Fruit fly (Drosophila melanogaster) whole organism, prepupa: ENCODE data around the gene CG15882.

Experiments used
- CG10669 ChIP-seq: fragments of 200-800 bp; sonication (Bioruptor generic); optimal IDR thresholded peaks from 3 replicates; lab custom pipeline; 2018; ENCODE audit warnings: missing biosample characterization, mild to moderate bottlenecking, missing genetic modification characterization, moderate library complexity
- CG16779 ChIP-seq: fragments of 200-800 bp; sonication (Bioruptor generic); optimal IDR thresholded peaks from 3 replicates; lab custom pipeline; 2017; ENCODE audit warnings: missing biosample characterization, mild to moderate bottlenecking, missing genetic modification characterization
- CG31627 ChIP-seq: fragments of 200-800 bp; sonication (Bioruptor generic); optimal IDR thresholded peaks from 3 replicates; lab custom pipeline; 2016; ENCODE audit warnings: missing biosample characterization, missing genetic modification characterization
- CG4318 ChIP-seq: fragments of 200-800 bp; sonication (Bioruptor generic); optimal IDR thresholded peaks from 3 replicates; lab custom pipeline; 2017; ENCODE audit warnings: missing biosample characterization, mild to moderate bottlenecking, missing genetic modification characterization
- CG8319 ChIP-seq: fragments of 200-800 bp; sonication (Bioruptor generic); optimal IDR thresholded peaks from 3 replicates; lab custom pipeline; 2016; ENCODE audit warnings: missing biosample characterization, missing genetic modification characterization
- CG8632 ChIP-seq: fragments of 200-800 bp; sonication (Bioruptor generic); optimal IDR thresholded peaks from 3 replicates; lab custom pipeline; 2016; ENCODE audit warnings: missing biosample characterization, missing genetic modification characterization
- Hr4 ChIP-seq: fragments of 200-800 bp; sonication (Bioruptor generic); optimal IDR thresholded peaks from 3 replicates; lab custom pipeline; 2016; ENCODE audit warnings: missing biosample characterization, missing genetic modification characterization
- Met ChIP-seq: fragments of 200-800 bp; sonication (Bioruptor generic); optimal IDR thresholded peaks from 3 replicates; lab custom pipeline; 2016; ENCODE audit warnings: missing biosample characterization, missing genetic modification characterization
- Smox ChIP-seq: fragments of 200-800 bp; sonication (Bioruptor generic); optimal IDR thresholded peaks from 3 replicates; lab custom pipeline; 2016; ENCODE audit warnings: missing biosample characterization, missing genetic modification characterization
- eg ChIP-seq: fragments of 200-800 bp; sonication (Bioruptor generic); IDR thresholded peaks from 3 replicates; pipeline ENCODE4 v1.3.6; 2022; ENCODE audit warnings: missing biosample characterization, missing genetic modification characterization

DNA sequence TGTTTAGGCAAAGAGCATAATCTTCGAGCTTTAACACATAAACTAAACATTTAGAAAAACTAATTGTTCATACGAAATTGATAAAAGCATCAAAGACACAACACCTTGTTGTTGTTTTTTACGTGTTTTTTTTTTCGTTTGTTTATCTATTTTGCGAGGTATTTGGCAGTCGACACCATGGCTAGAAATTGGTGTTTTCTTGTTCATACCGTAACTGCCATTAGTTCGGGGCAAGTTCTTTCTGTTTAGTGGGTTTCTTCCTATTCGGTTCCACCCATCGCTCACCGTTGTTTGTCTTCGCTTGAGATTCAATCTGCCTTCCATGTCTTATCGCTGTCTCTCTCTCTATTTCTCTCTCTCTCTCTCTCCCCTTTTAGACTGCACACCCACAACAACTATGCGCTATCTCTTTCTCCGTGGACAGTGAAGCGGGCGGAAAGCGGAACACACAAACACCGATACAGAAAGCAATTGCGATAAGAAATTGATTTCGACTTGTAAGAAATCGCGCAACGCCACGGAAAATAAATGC is 22.3 kb upstream of the CG15882 start:
- peak; percentile 58 for TF ChIP-seq Hr4 (GFP tag; lab: Kevin White, UChicago)
- TF ChIP-seq CG16779: no peak
- TF ChIP-seq CG4318: peak; percentile 58
- peak; percentile 37 for TF ChIP-seq Met (GFP tag; lab: Kevin White, UChicago)
- TF ChIP-seq eg: peak; percentile 52; the same call in 2 of the 3 replicates
- TF ChIP-seq CG10669 (GFP tag; lab: Kevin White, UChicago): no peak
- TF ChIP-seq CG31627 (GFP tag; lab: Kevin White, UChicago): peak; percentile 20
- TF ChIP-seq Smox (GFP tag; lab: Kevin White, UChicago): peak; percentile 9
- no peak for TF ChIP-seq CG8319 (GFP tag; lab: Kevin White, UChicago)
- TF ChIP-seq CG8632 (GFP tag; lab: Kevin White, UChicago): peak; percentile 18
